Fruit fly (Drosophila melanogaster) ovary, adult (tissue): ENCODE measurements around the gene dpr6.

Experiments used
- CG17801 ChIP-seq: fragments of 200-800 bp; optimal IDR thresholded peaks from 2 replicates; lab custom pipeline; 2019; ENCODE audit warnings: missing biosample characterization, mild to moderate bottlenecking, missing genetic modification characterization, moderate library complexity; ENCODE audit not compliant: partially characterized antibody

The dpr6 gene

DNA sequence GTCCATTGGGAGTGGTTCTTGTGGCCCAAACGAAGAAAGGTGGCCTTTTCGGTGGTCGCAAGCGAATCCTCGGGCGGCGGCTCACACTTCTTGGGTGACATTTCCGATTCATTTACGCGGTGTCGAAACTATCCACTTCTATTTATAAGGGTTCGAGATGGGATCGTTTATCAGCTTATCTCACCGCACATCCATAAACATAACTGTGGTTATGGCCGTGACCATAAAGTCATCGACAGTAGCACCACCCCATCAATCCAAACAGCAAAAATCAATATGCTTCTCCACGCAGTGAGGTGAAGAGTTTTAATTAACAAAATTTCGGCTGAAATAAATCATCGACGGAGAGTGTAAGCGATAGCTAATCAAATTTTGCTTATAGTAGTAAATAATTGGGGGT is 126.3 kb downstream of the dpr6 start, which contains the start of gene CG42826:
TSS of gene CG42826 (minus strand) at position 101 of the 400 bp plus-strand sequence.
- TF ChIP-seq CG17801 (GFP tag; lab: Kevin White, UChicago), result no peak

DNA sequence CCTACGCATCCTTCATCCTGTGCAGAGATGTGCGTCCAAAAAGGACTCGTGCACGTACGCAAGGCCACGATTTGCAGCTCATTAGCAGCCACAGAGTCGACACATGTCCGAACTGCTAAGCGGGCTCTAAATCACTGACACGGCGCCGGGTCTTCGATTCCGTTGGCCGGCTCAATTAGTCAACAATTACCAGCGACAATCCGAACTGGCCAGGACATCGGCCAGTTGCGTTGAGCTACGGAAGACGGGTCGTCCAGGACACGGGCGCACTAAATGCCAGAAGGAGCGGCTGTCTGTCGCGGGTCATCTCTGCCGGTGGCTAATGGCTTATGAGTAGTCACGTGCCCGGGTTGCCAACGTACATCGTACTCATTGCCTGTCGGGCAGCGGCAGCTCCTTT is 131.4 kb downstream of the dpr6 start:
- TF ChIP-seq CG17801 (GFP tag; lab: Kevin White, UChicago), result no peak

DNA sequence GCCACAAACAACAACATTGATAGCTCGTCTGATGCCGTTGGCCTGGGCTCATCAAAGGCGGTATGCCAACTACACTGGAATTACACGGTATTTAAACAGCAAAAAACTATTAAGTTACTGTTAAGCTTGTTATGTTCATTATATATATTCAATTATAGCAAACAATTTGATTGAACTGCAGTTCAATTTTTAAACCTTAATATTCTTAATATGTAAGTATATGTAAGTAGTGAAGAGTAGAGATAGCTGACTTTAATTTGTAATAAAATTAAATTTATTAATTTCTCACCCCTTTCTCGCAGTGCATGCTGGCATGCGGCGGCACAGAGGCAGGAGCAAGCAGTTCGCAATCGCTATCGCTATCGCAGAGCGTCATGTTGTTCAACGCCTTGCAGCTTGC is 135.9 kb downstream of the dpr6 start:
- TF ChIP-seq CG17801 (GFP tag; lab: Kevin White, UChicago), result no peak

DNA sequence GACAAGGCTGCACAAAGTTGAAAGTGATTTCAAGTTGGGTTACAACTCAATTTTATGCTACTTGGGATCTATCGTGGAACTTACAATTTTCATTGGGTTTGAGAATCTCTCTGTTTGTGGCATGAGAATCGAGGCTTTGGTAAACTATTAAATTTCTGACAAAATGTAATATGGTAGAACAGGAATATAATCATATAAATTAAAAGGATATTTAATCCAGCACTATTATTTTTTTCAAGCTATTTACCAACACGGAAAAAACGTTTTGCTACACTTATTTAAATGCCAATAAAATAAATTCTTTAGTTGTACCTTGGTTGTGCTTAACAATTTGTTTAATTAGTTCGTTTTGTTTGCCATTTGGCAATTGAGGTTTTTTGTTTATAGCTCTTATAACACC is 177.1 kb downstream of the dpr6 start, which contains the start of gene CG8072:
TSS of gene CG8072 (plus strand) at position 301 of the 400 bp plus-strand sequence.
- no peak for TF ChIP-seq CG17801 (GFP tag; lab: Kevin White, UChicago)

DNA sequence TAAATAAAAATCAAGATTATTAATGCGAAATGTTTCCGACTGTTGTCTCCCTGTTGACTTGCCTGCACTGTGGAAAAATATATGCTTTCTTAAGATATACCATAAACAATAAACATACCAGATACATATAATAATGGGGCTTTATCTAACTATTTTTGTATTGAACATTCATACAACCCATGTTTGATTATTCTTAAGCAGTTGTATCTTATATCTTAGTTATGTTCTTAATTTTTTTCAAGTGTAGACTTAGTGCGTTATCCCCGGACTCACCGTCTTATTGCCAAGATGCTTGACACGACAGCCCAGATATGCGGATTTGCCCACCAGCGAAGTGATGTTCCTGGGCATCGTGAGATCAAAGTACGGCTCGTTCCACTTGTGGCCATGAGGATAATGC is 181.6 kb downstream of the dpr6 start:
- TF ChIP-seq CG17801 (GFP tag; lab: Kevin White, UChicago), result no peak

DNA sequence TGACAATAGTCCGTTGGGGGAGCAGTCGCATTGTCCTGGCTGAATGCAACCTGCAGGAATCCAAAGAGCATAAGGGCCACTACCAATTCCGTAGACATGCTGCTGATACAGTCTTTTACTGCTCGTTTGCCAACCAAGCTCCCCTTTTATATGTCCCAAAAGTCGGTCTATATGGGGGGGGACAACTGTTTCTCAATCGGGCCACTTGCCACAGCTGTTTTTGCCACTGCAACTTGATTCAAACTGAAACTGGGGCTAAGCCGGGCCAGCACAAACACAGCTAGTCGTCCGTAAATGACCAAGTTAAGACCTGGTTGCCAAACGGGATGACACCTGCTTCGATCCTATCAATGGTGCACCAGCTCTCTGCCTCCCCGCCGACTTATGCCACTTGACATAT is 192.5 kb downstream of the dpr6 start, which contains the start of gene CG6628:
TSS of gene CG6628 (minus strand) at position 101 of the 400 bp plus-strand sequence.
- TF ChIP-seq CG17801 (GFP tag; lab: Kevin White, UChicago), result no peak

DNA sequence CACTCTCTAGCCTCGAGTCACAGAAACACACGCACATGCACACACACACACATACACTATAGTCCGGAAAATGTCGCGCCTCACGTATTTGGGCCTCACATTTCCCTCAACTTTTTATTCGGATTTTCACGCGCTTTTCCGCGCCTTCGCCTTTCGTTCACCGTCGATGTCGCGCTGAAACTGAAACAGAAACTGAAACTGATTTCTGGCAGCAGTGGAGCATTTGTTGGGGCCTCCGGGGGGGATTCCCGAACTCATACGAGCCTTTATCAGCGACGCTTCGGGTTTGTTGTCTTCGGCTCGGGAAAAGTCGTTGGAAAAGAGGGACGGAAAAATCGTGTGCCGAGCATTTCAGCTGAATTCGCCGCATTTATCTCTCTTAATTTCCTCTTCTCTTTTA is 211.5 kb downstream of the dpr6 start, which contains the start of gene dpr10:
TSS of gene dpr10 (minus strand) at position 185 of the 400 bp plus-strand sequence.
- TF ChIP-seq CG17801 (GFP tag; lab: Kevin White, UChicago), result no peak

DNA sequence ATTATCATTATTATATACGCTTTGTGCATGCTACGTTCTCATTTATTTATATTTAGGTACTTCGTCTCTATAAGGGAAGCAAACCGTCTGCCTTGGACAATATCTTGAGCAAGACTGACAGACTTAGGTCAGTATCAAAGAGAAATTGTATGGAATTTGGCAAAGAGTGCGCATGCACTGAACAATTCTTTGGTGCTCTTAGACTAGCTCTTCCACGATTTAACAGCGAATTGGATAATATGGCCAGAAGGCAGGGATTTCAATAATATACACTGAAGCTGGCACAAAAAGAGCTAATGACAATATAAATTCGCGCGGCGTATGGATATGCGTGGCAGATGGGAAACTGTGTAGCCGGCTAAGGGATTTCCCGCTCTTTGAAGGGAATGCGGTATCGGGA is 212.4 kb downstream of the dpr6 start:
- no peak for TF ChIP-seq CG17801 (GFP tag; lab: Kevin White, UChicago)
